Worm (Caenorhabditis elegans): ENCODE measurements around the gene miro-1.
A peak's percentile ranks its signal among the peaks of the same experiment; 100 is the strongest.

miro-1 gene

DNA sequence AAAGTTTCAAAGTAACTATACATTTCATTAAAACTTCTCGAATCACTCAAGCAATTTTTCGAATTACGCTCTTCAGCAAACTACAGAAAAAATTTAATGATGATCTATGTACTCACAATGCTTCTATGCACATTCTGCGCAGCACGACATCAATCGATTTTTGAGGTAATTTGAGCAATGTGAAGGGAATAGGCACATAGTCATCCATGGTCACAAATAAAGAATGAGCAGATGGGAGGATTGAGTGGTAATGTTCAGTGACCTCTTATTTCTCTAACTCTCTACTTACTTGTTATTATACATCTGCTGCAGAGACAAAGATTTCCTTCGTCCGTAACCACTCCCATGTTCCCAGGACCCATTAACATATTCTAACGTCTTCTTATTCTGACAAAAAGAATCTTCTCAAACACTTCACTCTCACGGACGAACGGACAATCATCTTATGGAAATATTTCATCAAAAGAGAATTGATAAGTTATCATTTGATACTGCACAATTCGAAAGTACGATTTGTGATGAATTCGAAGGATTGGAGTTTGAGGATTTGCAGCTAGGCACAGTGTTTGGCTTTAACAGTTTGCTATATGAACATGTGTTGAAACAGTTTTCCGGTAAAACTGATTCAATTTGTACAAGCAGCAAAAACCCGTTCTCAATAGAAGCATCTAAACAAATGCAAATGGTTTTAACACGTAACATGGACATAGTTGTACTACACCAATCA lies 40.5 kb upstream of the miro-1 start, which contains the start of the genes fbxb-77 and Y17G9B.11:
fbxb-77 (minus strand) TSS at position 229 of the 727 bp plus-strand sequence.
Y17G9B.11 (plus strand) TSS at position 677 of the 727 bp plus-strand sequence.
- TF ChIP-seq mab-5 (tag; optimal IDR thresholded peaks at IDR 0.05) = no peak
- TF ChIP-seq nhr-12 (tag; optimal IDR thresholded peaks at IDR 0.05) = no peak

- TF ChIP-seq sma-9 (GFP tag; optimal IDR thresholded peaks at IDR 0.05) = no peak
- TF ChIP-seq sma-9 (tag; optimal IDR thresholded peaks at IDR 0.05) = no peak
- no peak for TF ChIP-seq mab-5 (tag; optimal IDR thresholded peaks at IDR 0.05)
- no peak for TF ChIP-seq ama-1 (optimal IDR thresholded peaks at IDR 0.05)
- no peak for TF ChIP-seq nhr-129 (tag; optimal IDR thresholded peaks at IDR 0.05)
- TF ChIP-seq alr-1 (tag; optimal IDR thresholded peaks at IDR 0.05) = no peak
- TF ChIP-seq unc-55 (GFP tag; optimal IDR thresholded peaks at IDR 0.05) = no peak
- no peak for TF ChIP-seq nhr-11 (tag; optimal IDR thresholded peaks at IDR 0.05)
- TF ChIP-seq peb-1 (tag; optimal IDR thresholded peaks at IDR 0.05) = no peak
- TF ChIP-seq lin-11 (tag; optimal IDR thresholded peaks at IDR 0.05) = no peak
- no peak for TF ChIP-seq aly-2 (tag; optimal IDR thresholded peaks at IDR 0.05)
- no peak for TF ChIP-seq sem-4 (tag; optimal IDR thresholded peaks at IDR 0.05)
- TF ChIP-seq nhr-21 (tag; optimal IDR thresholded peaks at IDR 0.05) = no peak
- no peak for TF ChIP-seq lin-13 (GFP tag; optimal IDR thresholded peaks at IDR 0.05)
- no peak for TF ChIP-seq unc-39 (tag; optimal IDR thresholded peaks at IDR 0.05)
- TF ChIP-seq sma-3 (GFP tag; optimal IDR thresholded peaks at IDR 0.05) = no peak
- no peak for TF ChIP-seq ztf-1 (GFP tag; conservative IDR thresholded peaks at IDR 0.05)
- TF ChIP-seq unc-62 (GFP tag; optimal IDR thresholded peaks at IDR 0.05) = no peak
- TF ChIP-seq ZK546.5 (tag; optimal IDR thresholded peaks at IDR 0.05) = no peak
Measured at ce11 chrIV:4751814-4752213, 36.2 kb upstream of the miro-1 start, which contains the start of gene Y17G9B.4. Y17G9B.4 (plus strand) TSS chrIV:4752119.

ce11 chrIV:4749728-4750278 lies 34.2 kb upstream of the miro-1 start, which contains the start of the genes rpl-20 and Y17G9B.5:
rpl-20 (minus strand) TSS chrIV:4749778.
Y17G9B.5 (plus strand) TSS chrIV:4750240.
- peak; percentile 54 to 94 for TF ChIP-seq mdl-1 (tag; optimal IDR thresholded peaks at IDR 0.05)
- TF ChIP-seq alr-1 (tag; optimal IDR thresholded peaks at IDR 0.05) = peak; percentile 97
- peak; percentile 99 for TF ChIP-seq lin-13 (GFP tag; optimal IDR thresholded peaks at IDR 0.05)
- peak; percentile 100 for TF ChIP-seq unc-55 (GFP tag; optimal IDR thresholded peaks at IDR 0.05)
- peak; percentile 98 for TF ChIP-seq blmp-1 (tag; optimal IDR thresholded peaks at IDR 0.05; ENCODE audit: insufficient read depth)
- TF ChIP-seq nhr-77 (tag; optimal IDR thresholded peaks at IDR 0.05) = peak; percentile 95
- TF ChIP-seq peb-1 (tag; optimal IDR thresholded peaks at IDR 0.05) = no peak
- peak; percentile 99 for TF ChIP-seq ceh-16 (tag; optimal IDR thresholded peaks at IDR 0.05)
- peak; percentile 95 for TF ChIP-seq ama-1 (optimal IDR thresholded peaks at IDR 0.05)
- TF ChIP-seq Y55F3AM.14 (GFP tag; optimal IDR thresholded peaks at IDR 0.05) = peak; percentile 100
- TF ChIP-seq zag-1 (tag; optimal IDR thresholded peaks at IDR 0.05) = peak; percentile 98
- TF ChIP-seq unc-62 (GFP tag; optimal IDR thresholded peaks at IDR 0.05) = peak; percentile 100
- TF ChIP-seq nhr-11 (tag; optimal IDR thresholded peaks at IDR 0.05) = peak; percentile 85
- peak; percentile 100 for TF ChIP-seq crh-2 (tag; optimal IDR thresholded peaks at IDR 0.05)
- peak; percentile 52 for TF ChIP-seq elt-1 (tag; optimal IDR thresholded peaks at IDR 0.05)
- peak; percentile 100 for TF ChIP-seq R02D3.7 (tag; optimal IDR thresholded peaks at IDR 0.05)
- TF ChIP-seq nhr-129 (tag; optimal IDR thresholded peaks at IDR 0.05) = peak; percentile 99
- TF ChIP-seq lin-39 (tag; optimal IDR thresholded peaks at IDR 0.05) = peak; percentile 94
- peak; percentile 94 for TF ChIP-seq ZK546.5 (tag; optimal IDR thresholded peaks at IDR 0.05)
- peak; percentile 97 for TF ChIP-seq skn-1 (tag; optimal IDR thresholded peaks at IDR 0.05)
- TF ChIP-seq F13H6.1 (tag; optimal IDR thresholded peaks at IDR 0.05) = peak; percentile 100
- peak; percentile 100 for TF ChIP-seq egl-27 (tag; optimal IDR thresholded peaks at IDR 0.05)
- TF ChIP-seq ceh-82 (tag; optimal IDR thresholded peaks at IDR 0.05) = peak; percentile 97
- TF ChIP-seq nhr-6 (tag; optimal IDR thresholded peaks at IDR 0.05) = peak; percentile 100
- TF ChIP-seq ztf-4 (tag; optimal IDR thresholded peaks at IDR 0.05) = peak; percentile 100
- TF ChIP-seq lin-11 (tag; optimal IDR thresholded peaks at IDR 0.05) = peak; percentile 98
- TF ChIP-seq mab-5 (tag; optimal IDR thresholded peaks at IDR 0.05) = peak; percentile 98
- TF ChIP-seq unc-39 (tag; optimal IDR thresholded peaks at IDR 0.05) = peak; percentile 77
- TF ChIP-seq nhr-12 (tag; optimal IDR thresholded peaks at IDR 0.05) = peak; percentile 83
- TF ChIP-seq elt-3 (tag; optimal IDR thresholded peaks at IDR 0.05) = no peak
- TF ChIP-seq snpc-4 (tag; optimal IDR thresholded peaks at IDR 0.05) = peak; percentile 95
- TF ChIP-seq dmd-4 (tag; optimal IDR thresholded peaks at IDR 0.05) = peak; percentile 84
- peak; percentile 100 for TF ChIP-seq nhr-21 (tag; optimal IDR thresholded peaks at IDR 0.05)
- TF ChIP-seq sma-9 (GFP tag; optimal IDR thresholded peaks at IDR 0.05) = peak; percentile 100
- no peak for TF ChIP-seq sma-9 (tag; optimal IDR thresholded peaks at IDR 0.05)
- peak; percentile 74 for TF ChIP-seq ztf-11 (tag; optimal IDR thresholded peaks at IDR 0.05)
- TF ChIP-seq lsy-2 (tag; optimal IDR thresholded peaks at IDR 0.05) = peak; percentile 100
- TF ChIP-seq C34F6.9 (tag; optimal IDR thresholded peaks at IDR 0.05) = peak; percentile 100
- TF ChIP-seq fos-1 (tag; optimal IDR thresholded peaks at IDR 0.05) = peak; percentile 100
- no peak for TF ChIP-seq aly-2 (tag; optimal IDR thresholded peaks at IDR 0.05)
- peak; percentile 94 for TF ChIP-seq nhr-237 (tag; optimal IDR thresholded peaks at IDR 0.05)
- peak; percentile 100 for TF ChIP-seq sma-3 (GFP tag; optimal IDR thresholded peaks at IDR 0.05)
- TF ChIP-seq sem-4 (tag; optimal IDR thresholded peaks at IDR 0.05) = peak; percentile 100
- no peak for TF ChIP-seq nhr-23 (tag; optimal IDR thresholded peaks at IDR 0.05)

All from whole organism, L2 larva.